Fruit fly (Drosophila melanogaster) S2 (cell line): ENCODE measurements around the gene mRpL4.

Experiments
- CG8478 ChIP-seq: fragments of >200 bp; optimal IDR thresholded peaks from 2 replicates; lab custom pipeline; 2018
- CTCF ChIP-seq, 2 experiments: fragments of >200 bp; optimal IDR thresholded peaks; 2 replicates each; lab custom pipeline; 2018

- TF ChIP-seq CG8478 (no peak), CTCF (optimal IDR thresholded peaks at IDR 0.05; lab: Kevin White, UChicago) (peak in 1 of 2 experiments; percentile 6)
These were observed 44.3 kb downstream of the mRpL4 start for dm6 chr2L:16284306-16285299.
